Worm (Caenorhabditis elegans): ENCODE data around the gene sre-11.

ce11 chrV:7717629-7718028 lies 33.9 kb upstream of the sre-11 start, which contains the start of gene ZK105.5:
- TF ChIP-seq lsy-2 (tag; optimal IDR thresholded peaks at IDR 0.05) (no peak), nhr-76 (tag; optimal IDR thresholded peaks at IDR 0.05) (no peak), ceh-82 (tag; optimal IDR thresholded peaks at IDR 0.05) (no peak), unc-62 (GFP tag; optimal IDR thresholded peaks at IDR 0.05) (no peak), dpl-1 (GFP tag; optimal IDR thresholded peaks at IDR 0.05) (no peak), aly-2 (tag; optimal IDR thresholded peaks at IDR 0.05) (no peak), tbx-2 (tag; optimal IDR thresholded peaks at IDR 0.05) (no peak), nhr-20 (tag; optimal IDR thresholded peaks at IDR 0.05) (no peak)
